Fruit fly (Drosophila melanogaster) whole organism: Measurements from ENCODE around the gene CG12499.

Experiments
- CG8478 ChIP-seq: fragments of >200 bp; optimal IDR thresholded peaks from 2 replicates; lab custom pipeline; 2018; ENCODE audit warnings: inconsistent platforms
- EcR ChIP-seq, 2 experiments: fragments of >200 bp; optimal IDR thresholded peaks; 2 replicates each; lab custom pipeline; 2017; ENCODE audit warnings: missing biosample characterization in 2 of 2, missing genetic modification characterization in 2 of 2, missing genetic modification reagents in 2 of 2
- pan ChIP-seq: fragments of >200 bp; optimal IDR thresholded peaks from 2 replicates; lab custom pipeline; 2017
- psq ChIP-seq: fragments of >200 bp; optimal IDR thresholded peaks from 2 replicates; lab custom pipeline; 2017
- usp ChIP-seq: fragments of >200 bp; optimal IDR thresholded peaks from 2 replicates; lab custom pipeline; 2017; ENCODE audit warnings: missing biosample characterization, missing genetic modification characterization, mixed read lengths

dm6 chr3R:22438301-22438700 is 8.1 kb downstream of the CG12499 start:
- no peak for TF ChIP-seq pan
- no peak for TF ChIP-seq psq (lab: Kevin White, UChicago)
- no peak for TF ChIP-seq usp
- no peak for TF ChIP-seq CG8478 (lab: Kevin White, UChicago)
- no peak for TF ChIP-seq EcR (GFP tag; optimal IDR thresholded peaks at IDR 0.05; lab: Kevin White, UChicago)
